Fruit fly (Drosophila melanogaster) whole organism, embryonic: Measurements from ENCODE around the gene TH1.
A peak's percentile ranks its signal among the peaks of the same experiment; 100 is the strongest.

Source experiments
- CG10209 ChIP-seq: fragments of 200-800 bp; sonication (Bioruptor generic); optimal IDR thresholded peaks from 3 replicates; lab custom pipeline; 2017; ENCODE audit warnings: missing biosample characterization, mild to moderate bottlenecking, missing genetic modification characterization, missing genetic modification reagents
- CG10267 ChIP-seq: fragments of 200-800 bp; sonication (Bioruptor generic); optimal IDR thresholded peaks from 2 replicates; lab custom pipeline; 2018; ENCODE audit warnings: missing biosample characterization, mild to moderate bottlenecking, missing genetic modification characterization, moderate library complexity
- CG10274 ChIP-seq: fragments of 200-800 bp; sonication (Bioruptor generic); optimal IDR thresholded peaks from 3 replicates; lab custom pipeline; 2017; ENCODE audit warnings: missing biosample characterization, mild to moderate bottlenecking, missing genetic modification characterization
- CG10431 ChIP-seq: fragments of 200-800 bp; sonication (Bioruptor generic); optimal IDR thresholded peaks from 3 replicates; lab custom pipeline; 2018; ENCODE audit warnings: missing biosample characterization, mild to moderate bottlenecking, missing genetic modification characterization
- CG10462 ChIP-seq: fragments of 200-800 bp; sonication (Bioruptor generic); optimal IDR thresholded peaks from 2 replicates; lab custom pipeline; 2016; ENCODE audit warnings: missing biosample characterization, missing genetic modification characterization
- CG10979 ChIP-seq: fragments of 200-800 bp; sonication (Bioruptor generic); optimal IDR thresholded peaks from 2 replicates; lab custom pipeline; 2018; ENCODE audit warnings: missing biosample characterization, mild to moderate bottlenecking, missing genetic modification characterization, moderate library complexity
- CG11093 ChIP-seq: fragments of 200-800 bp; sonication (Bioruptor generic); IDR thresholded peaks from 3 replicates; pipeline ENCODE4 v1.3.6; 2022; ENCODE audit warnings: missing biosample characterization, missing genetic modification characterization
- CG11398 ChIP-seq: fragments of 200-800 bp; sonication (Bioruptor generic); optimal IDR thresholded peaks from 2 replicates; lab custom pipeline; 2016; ENCODE audit warnings: missing biosample characterization, missing genetic modification characterization
- CG1233 ChIP-seq: fragments of 200-800 bp; sonication (Bioruptor generic); optimal IDR thresholded peaks from 4 replicates; lab custom pipeline; 2018; ENCODE audit warnings: missing biosample characterization, mild to moderate bottlenecking, missing genetic modification characterization
- CG12942 ChIP-seq: fragments of 200-800 bp; sonication (Bioruptor generic); optimal IDR thresholded peaks from 3 replicates; lab custom pipeline; 2016; ENCODE audit warnings: missing biosample characterization, missing genetic modification characterization
- CG14710 ChIP-seq: fragments of 200-800 bp; sonication (Bioruptor generic); optimal IDR thresholded peaks from 3 replicates; lab custom pipeline; 2019; ENCODE audit warnings: missing biosample characterization, mild to moderate bottlenecking, missing genetic modification characterization, moderate library complexity
- CG14860 ChIP-seq: fragments of 200-800 bp; sonication (Bioruptor generic); IDR thresholded peaks from 3 replicates; pipeline ENCODE4 v1.3.6; 2022; ENCODE audit warnings: missing biosample characterization, missing genetic modification characterization; ENCODE audit not compliant: partially characterized antibody
- CG15601 ChIP-seq: fragments of 200-800 bp; sonication (Bioruptor generic); optimal IDR thresholded peaks from 3 replicates; lab custom pipeline; 2019; ENCODE audit warnings: missing biosample characterization, mild to moderate bottlenecking, missing genetic modification characterization, moderate library complexity
- CG17829 ChIP-seq: fragments of 200-800 bp; optimal IDR thresholded peaks from 2 replicates; lab custom pipeline; 2019; ENCODE audit warnings: missing biosample characterization, mild to moderate bottlenecking, missing genetic modification characterization, moderate library complexity
- CG1832 ChIP-seq: fragments of 200-800 bp; sonication (Bioruptor generic); optimal IDR thresholded peaks from 2 replicates; lab custom pipeline; 2017; ENCODE audit warnings: missing biosample characterization, mild to moderate bottlenecking, missing genetic modification characterization, inconsistent platforms
- CG34376 ChIP-seq: fragments of 200-800 bp; sonication (Bioruptor generic); optimal IDR thresholded peaks from 2 replicates; lab custom pipeline; 2018; ENCODE audit warnings: missing biosample characterization, mild to moderate bottlenecking, missing genetic modification characterization
- CG6654 ChIP-seq: fragments of 200-800 bp; sonication (Bioruptor generic); optimal IDR thresholded peaks from 2 replicates; lab custom pipeline; 2017; ENCODE audit warnings: missing biosample characterization, mild to moderate bottlenecking, missing genetic modification characterization
- CG8281 ChIP-seq: fragments of 200-800 bp; sonication (Bioruptor generic); optimal IDR thresholded peaks from 2 replicates; lab custom pipeline; 2018; ENCODE audit warnings: missing biosample characterization, mild to moderate bottlenecking, missing genetic modification characterization, moderate library complexity
- CG9609 ChIP-seq: fragments of 200-800 bp; sonication (Bioruptor generic); optimal IDR thresholded peaks from 3 replicates; lab custom pipeline; 2016; ENCODE audit warnings: missing biosample characterization, missing genetic modification characterization
- Dip3 ChIP-seq: fragments of 200-800 bp; sonication (Bioruptor generic); optimal IDR thresholded peaks from 3 replicates; lab custom pipeline; 2016; ENCODE audit warnings: missing biosample characterization, missing genetic modification characterization
- HmgD ChIP-seq: fragments of 200-800 bp; sonication (Bioruptor generic); optimal IDR thresholded peaks from 3 replicates; lab custom pipeline; 2016; ENCODE audit warnings: missing biosample characterization, missing genetic modification characterization
- Lim3 ChIP-seq: fragments of 200-800 bp; sonication (Bioruptor generic); IDR thresholded peaks from 2 replicates; pipeline ENCODE4 v1.3.6; 2022; ENCODE audit warnings: missing biosample characterization, missing genetic modification characterization
- Mad ChIP-seq: fragments of 200-800 bp; sonication (Bioruptor generic); optimal IDR thresholded peaks from 2 replicates; lab custom pipeline; 2016; ENCODE audit warnings: missing biosample characterization, missing genetic modification characterization
- Myb ChIP-seq: fragments of 200-800 bp; sonication (Bioruptor generic); optimal IDR thresholded peaks from 2 replicates; lab custom pipeline; 2016; ENCODE audit warnings: missing biosample characterization, missing genetic modification characterization
- Nf-YC ChIP-seq: fragments of 200-800 bp; optimal IDR thresholded peaks from 3 replicates; lab custom pipeline; 2019; ENCODE audit warnings: missing biosample characterization, mild to moderate bottlenecking, missing genetic modification characterization, moderate library complexity
- Ptx1 ChIP-seq: fragments of 200-800 bp; sonication (Bioruptor generic); IDR thresholded peaks from 2 replicates; pipeline ENCODE4 v1.3.6; 2022; ENCODE audit warnings: missing biosample characterization, missing genetic modification characterization
- Sox100B ChIP-seq: fragments of 200-800 bp; sonication (Bioruptor generic); optimal IDR thresholded peaks from 3 replicates; lab custom pipeline; 2018; ENCODE audit warnings: missing biosample characterization, mild to moderate bottlenecking, missing genetic modification characterization
- Ssrp ChIP-seq: fragments of 200-800 bp; sonication (Bioruptor generic); optimal IDR thresholded peaks from 2 replicates; lab custom pipeline; 2018; ENCODE audit warnings: missing biosample characterization, mild to moderate bottlenecking, missing genetic modification characterization, moderate library complexity
- Taf1 ChIP-seq: fragments of 200-800 bp; sonication (Bioruptor generic); IDR thresholded peaks from 2 replicates; pipeline ENCODE4 v1.3.6; 2022; ENCODE audit warnings: missing biosample characterization, missing genetic modification characterization
- Usf ChIP-seq: fragments of 200-800 bp; sonication (Bioruptor generic); optimal IDR thresholded peaks from 2 replicates; lab custom pipeline; 2017; ENCODE audit warnings: missing genotype, missing biosample characterization, missing genetic modification characterization
- ase ChIP-seq: fragments of 200-800 bp; sonication (Bioruptor generic); IDR thresholded peaks from 3 replicates; pipeline ENCODE4 v1.3.6; 2022; ENCODE audit warnings: missing biosample characterization, missing genetic modification characterization
- bcd ChIP-seq: fragments of 200-800 bp; sonication (Bioruptor generic); optimal IDR thresholded peaks from 2 replicates; lab custom pipeline; 2017; ENCODE audit warnings: missing biosample characterization, mild to moderate bottlenecking, missing genetic modification characterization
- chif ChIP-seq, 2 experiments: fragments of 200-800 bp; sonication (Bioruptor generic); optimal IDR thresholded peaks; 3 replicates each; lab custom pipeline; 2016; ENCODE audit warnings: missing biosample characterization in 2 of 2, missing genetic modification characterization in 2 of 2
- dmrt99B ChIP-seq: fragments of 200-800 bp; sonication (Bioruptor generic); optimal IDR thresholded peaks from 2 replicates; lab custom pipeline; 2018; ENCODE audit warnings: missing biosample characterization, mild to moderate bottlenecking, missing genetic modification characterization, moderate library complexity
- fd3F ChIP-seq: fragments of 200-800 bp; sonication (Bioruptor generic); optimal IDR thresholded peaks from 2 replicates; lab custom pipeline; 2018; ENCODE audit warnings: missing biosample characterization, mild to moderate bottlenecking, missing genetic modification characterization, moderate library complexity
- lbe ChIP-seq: fragments of 200-800 bp; sonication (Bioruptor generic); optimal IDR thresholded peaks from 2 replicates; lab custom pipeline; 2016; ENCODE audit warnings: missing biosample characterization, mild to moderate bottlenecking, missing genetic modification characterization
- nerfin-2 ChIP-seq: fragments of 200-800 bp; sonication (Bioruptor generic); IDR thresholded peaks from 2 replicates; pipeline ENCODE4 v1.3.6; 2022; ENCODE audit warnings: missing biosample characterization, missing genetic modification characterization; ENCODE audit not compliant: partially characterized antibody
- pfk ChIP-seq: fragments of 200-800 bp; sonication (Bioruptor generic); optimal IDR thresholded peaks from 2 replicates; lab custom pipeline; 2018; ENCODE audit warnings: missing biosample characterization, mild to moderate bottlenecking, missing genetic modification characterization, moderate library complexity
- pum ChIP-seq: fragments of 200-800 bp; sonication (Bioruptor generic); optimal IDR thresholded peaks from 2 replicates; lab custom pipeline; 2016; ENCODE audit warnings: missing biosample characterization, missing genetic modification characterization
- repo ChIP-seq: fragments of 200-800 bp; sonication (Bioruptor generic); optimal IDR thresholded peaks from 2 replicates; lab custom pipeline; 2016; ENCODE audit warnings: missing biosample characterization, missing genetic modification characterization
- ro ChIP-seq: fragments of 200-800 bp; sonication (Bioruptor generic); IDR thresholded peaks from 2 replicates; pipeline ENCODE4 v1.3.6; 2022; ENCODE audit warnings: missing biosample characterization, missing genetic modification characterization
- row ChIP-seq: fragments of 200-800 bp; sonication (Bioruptor generic); IDR thresholded peaks from 3 replicates; pipeline ENCODE4 v1.3.6; 2022; ENCODE audit warnings: missing biosample characterization, missing genetic modification characterization
- slbo ChIP-seq: fragments of 200-800 bp; sonication (Bioruptor generic); IDR thresholded peaks from 2 replicates; pipeline ENCODE4 v1.3.6; 2022; ENCODE audit warnings: missing biosample characterization, missing genetic modification characterization
- slp2 ChIP-seq: fragments of 200-800 bp; sonication (Bioruptor generic); optimal IDR thresholded peaks from 2 replicates; lab custom pipeline; 2016; ENCODE audit warnings: missing biosample characterization, missing genetic modification characterization
- sna ChIP-seq: fragments of 200-800 bp; sonication (Bioruptor generic); IDR thresholded peaks from 2 replicates; pipeline ENCODE4 v1.3.6; 2022; ENCODE audit warnings: missing biosample characterization, missing genetic modification characterization; ENCODE audit not compliant: partially characterized antibody
- sob ChIP-seq: fragments of 200-800 bp; sonication (Bioruptor generic); IDR thresholded peaks from 2 replicates; pipeline ENCODE4 v1.3.6; 2022; ENCODE audit warnings: missing biosample characterization, missing genetic modification characterization
- tap ChIP-seq: fragments of 200-800 bp; optimal IDR thresholded peaks from 3 replicates; lab custom pipeline; 2019; ENCODE audit warnings: missing biosample characterization, mild to moderate bottlenecking, missing genetic modification characterization, moderate library complexity
- wor ChIP-seq: fragments of 200-800 bp; sonication (Bioruptor generic); IDR thresholded peaks from 2 replicates; pipeline ENCODE4 v1.3.6; 2022; ENCODE audit warnings: missing biosample characterization, missing genetic modification characterization
- yki ChIP-seq: fragments of >200 bp; optimal IDR thresholded peaks from 3 replicates; lab custom pipeline; 2018
- zen ChIP-seq: fragments of 200-800 bp; sonication (Bioruptor generic); optimal IDR thresholded peaks from 3 replicates; lab custom pipeline; 2018; ENCODE audit warnings: missing biosample characterization, mild to moderate bottlenecking, missing genetic modification characterization, moderate library complexity

TH1 gene

DNA sequence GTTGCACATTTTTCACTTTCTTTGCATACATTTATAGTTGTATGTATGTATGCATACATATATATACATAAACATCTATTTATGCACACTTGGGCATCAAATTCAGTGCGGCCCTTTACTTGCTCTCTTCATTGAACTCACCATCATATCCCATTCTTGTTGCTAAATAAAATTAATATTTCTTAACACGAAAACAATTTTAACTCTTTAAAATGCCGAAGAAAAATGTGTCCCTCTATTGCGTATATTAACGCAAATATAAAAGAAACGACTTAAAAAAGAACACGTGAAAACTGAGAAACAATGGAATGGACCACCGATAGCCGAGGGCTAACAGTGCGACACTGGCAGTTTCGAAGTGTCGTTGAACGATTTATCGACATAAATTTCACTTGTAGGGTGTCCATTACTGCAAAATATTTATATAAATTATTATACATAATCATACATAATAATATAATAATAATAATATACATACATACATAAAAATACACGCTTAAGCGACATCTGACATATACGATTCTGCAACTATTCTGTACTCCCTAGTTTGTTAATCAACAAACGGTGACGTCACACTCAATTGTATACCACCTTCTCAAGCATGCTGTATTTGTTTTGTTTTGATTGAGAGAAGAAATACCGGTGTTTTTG lies 32.4 kb downstream of the TH1 start, which contains the start of the genes U2af50 and PIG-Q (continued):
- TF ChIP-seq Ssrp (tag; lab: Kevin White, UChicago) (peak; percentile 94), Mad (GFP tag; lab: Kevin White, UChicago) (peak; percentile 76), yki (lab: Kevin White, UChicago) (no peak), CG15601 (tag; lab: Kevin White, UChicago) (peak; percentile 90), CG8281 (tag; lab: Kevin White, UChicago) (peak; percentile 87), lbe (GFP tag; lab: Kevin White, UChicago) (peak; percentile 78), bcd (GFP tag; lab: Kevin White, UChicago) (peak; percentile 93), CG10462 (GFP tag; lab: Kevin White, UChicago) (peak; percentile 75), CG10274 (GFP tag; lab: Kevin White, UChicago) (peak; percentile 70), ase (GFP tag; lab: Robert Waterston, UW) (peak; percentile 84), CG17829 (tag; lab: Kevin White, UChicago) (peak; percentile 95), chif (GFP tag; optimal IDR thresholded peaks at IDR 0.05; lab: Kevin White, UChicago) (peak; percentile 12 to 68), CG10209 (GFP tag; lab: Kevin White, UChicago) (peak; percentile 93), Lim3 (no peak; the same call in 1 of the 2 replicates), CG10979 (peak; percentile 92), CG1233 (GFP tag; lab: Kevin White, UChicago) (peak; percentile 91), fd3F (GFP tag; lab: Kevin White, UChicago) (peak; percentile 93), Myb (GFP tag; lab: Kevin White, UChicago) (peak; percentile 11), CG10267 (peak; percentile 87), ro (GFP tag; lab: Robert Waterston, UW) (peak; percentile 82), wor (GFP tag; lab: Robert Waterston, UW) (peak; percentile 83; the same call in 1 of the 2 replicates), CG6654 (GFP tag; lab: Kevin White, UChicago) (peak; percentile 79), repo (GFP tag; lab: Kevin White, UChicago) (no peak), HmgD (no peak), CG34376 (GFP tag; lab: Kevin White, UChicago) (peak; percentile 77), CG10431 (GFP tag; lab: Kevin White, UChicago) (peak; percentile 63), CG9609 (GFP tag; lab: Kevin White, UChicago) (peak; percentile 66), nerfin-2 (GFP tag; lab: Robert Waterston, UW) (no peak), tap (tag; lab: Kevin White, UChicago) (peak; percentile 88), Ptx1 (GFP tag; lab: Robert Waterston, UW) (peak; percentile 95), Sox100B (GFP tag; lab: Kevin White, UChicago) (peak; percentile 90), slbo (no peak; the same call in 1 of the 2 replicates), CG11093 (GFP tag; lab: Robert Waterston, UW) (no peak; the same call in 2 of the 3 replicates), CG14860 (no peak), pum (GFP tag; lab: Kevin White, UChicago) (peak; percentile 55), Usf (GFP tag; lab: Kevin White, UChicago) (peak; percentile 91), sob (peak; percentile 94), zen (tag; lab: Kevin White, UChicago) (peak; percentile 95), CG11398 (GFP tag; lab: Kevin White, UChicago) (peak; percentile 30), sna (no peak), CG1832 (no peak), Taf1 (peak; percentile 89), row (GFP tag; lab: Robert Waterston, UW) (peak; percentile 98), slp2 (GFP tag; lab: Kevin White, UChicago) (peak; percentile 47), pfk (GFP tag; lab: Kevin White, UChicago) (peak; percentile 97), Nf-YC (tag; lab: Kevin White, UChicago) (peak; percentile 83), dmrt99B (tag; lab: Kevin White, UChicago) (peak; percentile 93), Dip3 (GFP tag; lab: Kevin White, UChicago) (no peak), CG12942 (peak; percentile 92), CG14710 (tag; lab: Kevin White, UChicago) (peak; percentile 97)
